Worm (Caenorhabditis elegans) whole organism, L4/young adult: ENCODE data around the gene C23H4.8.

Source experiments
- W03F9.2 ChIP-seq: fragments of 150-350 bp; optimal IDR thresholded peaks from 2 replicates; lab custom pipeline; 2014; ENCODE audit warnings: missing biosample characterization, missing genetic modification characterization
- dao-5 ChIP-seq: sonication (generic microtip); optimal IDR thresholded peaks from 2 replicates; lab custom pipeline; 2016; ENCODE audit warnings: missing genotype, missing genetic modification characterization, moderate library complexity, missing compliant biosample characterization
- him-1 ChIP-seq: sonication (generic microtip); optimal IDR thresholded peaks from 2 replicates; lab custom pipeline; 2016; ENCODE audit warnings: missing genotype, missing genetic modification reagents, missing genetic modification characterization, missing compliant biosample characterization

The C23H4.8 gene

ce11 chrX:12234424-12234823 lies 17.4 kb downstream of the C23H4.8 start:
- TF ChIP-seq W03F9.2 (tag; lab: Kevin White, UChicago) (no peak), him-1 (no peak), dao-5 (tag; lab: Kevin White, UChicago) (no peak)

ce11 chrX:12235388-12235787 lies 18.3 kb downstream of the C23H4.8 start, which contains the start of gene C23H4.6:
Gene C23H4.6 (plus strand): TSS chrX:12235606.
- no peak for TF ChIP-seq W03F9.2 (tag; lab: Kevin White, UChicago)
- no peak for TF ChIP-seq him-1
- TF ChIP-seq dao-5 (tag; lab: Kevin White, UChicago), result no peak

ce11 chrX:12241457-12241856 lies 24.4 kb downstream of the C23H4.8 start, which contains the start of gene cest-3:
Gene cest-3 (plus strand): TSS chrX:12241646.
- TF ChIP-seq W03F9.2 (tag; lab: Kevin White, UChicago), result no peak
- no peak for TF ChIP-seq him-1
- no peak for TF ChIP-seq dao-5 (tag; lab: Kevin White, UChicago)

ce11 chrX:12242902-12243301 lies 25.9 kb downstream of the C23H4.8 start:
- TF ChIP-seq him-1, result no peak
- no peak for TF ChIP-seq W03F9.2 (tag; lab: Kevin White, UChicago)
- TF ChIP-seq dao-5 (tag; lab: Kevin White, UChicago), result no peak

DNA sequence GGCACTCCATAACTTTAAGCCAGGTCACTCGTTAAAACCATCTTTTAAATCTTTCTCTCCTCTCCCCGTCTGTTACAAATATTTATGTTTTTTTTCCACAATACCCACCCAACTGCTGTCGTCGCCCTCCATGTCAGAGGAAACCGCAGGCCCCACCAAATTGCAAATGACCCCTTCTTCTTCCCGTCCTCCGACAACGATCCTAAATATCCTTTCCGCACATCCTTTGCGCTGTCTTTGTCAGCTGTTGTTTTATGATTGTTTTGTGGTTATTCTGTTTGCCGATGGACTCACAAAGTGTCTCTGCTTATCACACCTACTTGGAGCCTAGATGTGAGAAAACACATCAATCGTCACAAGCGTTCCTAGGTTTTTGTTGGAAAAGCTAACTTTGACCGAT lies 31.1 kb downstream of the C23H4.8 start:
- no peak for TF ChIP-seq dao-5 (tag; lab: Kevin White, UChicago)
- TF ChIP-seq W03F9.2 (tag; lab: Kevin White, UChicago), result no peak
- TF ChIP-seq him-1, result no peak

- TF ChIP-seq him-1, result no peak
- TF ChIP-seq dao-5 (tag; lab: Kevin White, UChicago), result no peak
- no peak for TF ChIP-seq W03F9.2 (tag; lab: Kevin White, UChicago)
These were observed 35.1 kb downstream of the C23H4.8 start for ce11 chrX:12252189-12252588.

DNA sequence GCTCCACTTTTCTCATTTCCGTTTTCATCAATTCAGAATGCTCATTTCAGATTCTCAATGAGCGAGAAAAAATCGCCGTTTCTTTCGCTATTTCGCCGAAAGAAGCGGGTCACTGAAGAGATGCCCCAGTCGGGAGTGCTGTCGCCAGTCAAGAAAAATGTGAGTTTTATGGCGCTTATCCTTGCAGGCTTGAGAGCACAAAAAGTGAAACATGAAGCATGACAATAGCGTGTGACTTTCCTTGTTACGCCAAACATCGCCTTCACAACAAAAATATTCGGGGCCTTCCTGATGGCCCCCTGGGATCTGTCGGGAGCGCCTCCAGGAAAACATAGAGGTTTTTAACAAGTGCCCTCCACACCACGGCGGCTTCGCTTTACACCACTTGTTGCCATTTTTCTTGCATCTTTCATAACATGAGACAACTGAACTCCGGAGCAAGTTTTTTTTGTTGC lies 39.6 kb downstream of the C23H4.8 start, which contains the start of gene E01G6.2:
E01G6.2 (plus strand) TSS at position 51 of the 455 bp plus-strand sequence.
- no peak for TF ChIP-seq W03F9.2 (tag; lab: Kevin White, UChicago)
- no peak for TF ChIP-seq him-1
- no peak for TF ChIP-seq dao-5 (tag; lab: Kevin White, UChicago)

- no peak for TF ChIP-seq him-1
These were observed 43.4 kb downstream of the C23H4.8 start, which contains the start of gene E01G6.1 for ce11 chrX:12260381-12260931. Gene E01G6.1 (plus strand): TSS chrX:12260881.
